Fruit fly (Drosophila melanogaster): Measurements from ENCODE around the gene CRMP.

The CRMP gene

DNA sequence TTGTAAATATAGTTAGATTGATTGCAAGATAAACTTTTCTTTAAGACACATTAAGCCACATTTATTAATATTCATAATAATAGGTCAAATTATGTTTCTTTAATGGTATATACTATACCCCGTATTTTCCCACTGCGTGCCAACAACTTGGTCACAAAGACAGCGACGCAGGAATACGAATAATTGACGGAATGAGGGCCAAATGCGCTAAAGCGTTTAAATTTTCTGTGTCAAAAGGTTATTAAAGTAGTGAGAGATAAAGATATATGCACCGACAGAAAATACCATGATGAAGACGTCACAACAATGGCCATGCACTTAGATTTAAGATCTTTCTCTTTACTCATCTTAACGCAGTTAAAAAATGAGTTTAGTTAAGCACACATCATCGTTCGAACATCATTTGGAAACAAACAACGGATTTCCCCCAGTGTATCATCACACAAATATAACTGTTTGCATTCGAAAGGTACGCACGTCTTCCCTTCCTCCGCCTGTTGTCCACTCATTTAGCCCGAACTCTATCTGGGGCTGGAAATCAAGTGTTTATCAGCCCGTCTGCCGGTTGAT lies 49.6 kb downstream of the CRMP start (continued):
- TF ChIP-seq danr (GFP tag; IDR thresholded peaks at IDR 0.05): no peak; the same call in 1 of the 2 replicates
- no peak for TF ChIP-seq CG7271 (tag; optimal IDR thresholded peaks at IDR 0.05)
- peak; percentile 25 for TF ChIP-seq Deaf1 (tag; optimal IDR thresholded peaks at IDR 0.05)
- TF ChIP-seq Asciz (GFP tag; optimal IDR thresholded peaks at IDR 0.05): peak; percentile 73
- peak; percentile 32 for TF ChIP-seq corto (GFP tag; optimal IDR thresholded peaks at IDR 0.05)
- peak; percentile 59; the same call in 1 of the 3 replicates for TF ChIP-seq CG3726 (GFP tag; IDR thresholded peaks at IDR 0.05)
- peak; percentile 59 for TF ChIP-seq bcd (GFP tag; optimal IDR thresholded peaks at IDR 0.05)
- TF ChIP-seq slp2 (GFP tag; optimal IDR thresholded peaks at IDR 0.05): peak; percentile 48
- TF ChIP-seq wdn (GFP tag; IDR thresholded peaks at IDR 0.05): peak; percentile 30; the same call in 1 of the 2 replicates
- TF ChIP-seq CG2129 (GFP tag; IDR thresholded peaks at IDR 0.05; ENCODE audit: partially characterized antibody): no peak
- peak; percentile 82 for TF ChIP-seq Oli (tag; optimal IDR thresholded peaks at IDR 0.05)
- TF ChIP-seq CG14441 (GFP tag; IDR thresholded peaks at IDR 0.05): peak; percentile 50
- no peak for TF ChIP-seq Lpt (GFP tag; optimal IDR thresholded peaks at IDR 0.05)
- peak; percentile 73 for TF ChIP-seq CG12104 (GFP tag; optimal IDR thresholded peaks at IDR 0.05)
- no peak for TF ChIP-seq mld (GFP tag; IDR thresholded peaks at IDR 0.05; ENCODE audit: partially characterized antibody)
- no peak for TF ChIP-seq CG16813 (GFP tag; IDR thresholded peaks at IDR 0.05; ENCODE audit: partially characterized antibody)
- TF ChIP-seq Atf3 (GFP tag; optimal IDR thresholded peaks at IDR 0.05): peak; percentile 21
- peak; percentile 71 for TF ChIP-seq row (GFP tag; IDR thresholded peaks at IDR 0.05)
- no peak for TF ChIP-seq insv (GFP tag; optimal IDR thresholded peaks at IDR 0.05)
- TF ChIP-seq chn (GFP tag; optimal IDR thresholded peaks at IDR 0.05): peak; percentile 43
- TF ChIP-seq CG6854 (GFP tag; optimal IDR thresholded peaks at IDR 0.05): no peak
- TF ChIP-seq CHES-1-like (GFP tag; optimal IDR thresholded peaks at IDR 0.05): peak; percentile 46
- peak; percentile 18 for TF ChIP-seq mirr (GFP tag; optimal IDR thresholded peaks at IDR 0.05)
- TF ChIP-seq Stat92E (GFP tag; optimal IDR thresholded peaks at IDR 0.05): peak in 1 of 3 experiments; percentile 12
- no peak for TF ChIP-seq nom (GFP tag; optimal IDR thresholded peaks at IDR 0.05)
- TF ChIP-seq CG2678 (tag; optimal IDR thresholded peaks at IDR 0.05): peak; percentile 80
- peak; percentile 64 for TF ChIP-seq gcm2 (GFP tag; optimal IDR thresholded peaks at IDR 0.05)
- peak; percentile 44 for TF ChIP-seq her (GFP tag; optimal IDR thresholded peaks at IDR 0.05)
- no peak for TF ChIP-seq zen2 (GFP tag; IDR thresholded peaks at IDR 0.05; ENCODE audit: partially characterized antibody)
- TF ChIP-seq CG13123 (GFP tag; optimal IDR thresholded peaks at IDR 0.05): peak; percentile 2
- TF ChIP-seq phol (tag; optimal IDR thresholded peaks at IDR 0.05): peak; percentile 71
- no peak for TF ChIP-seq seq (GFP tag; IDR thresholded peaks at IDR 0.05)
- TF ChIP-seq CG12659 (GFP tag; optimal IDR thresholded peaks at IDR 0.05): peak; percentile 62
- no peak for TF ChIP-seq dati (GFP tag; IDR thresholded peaks at IDR 0.05)
- TF ChIP-seq HmgD (GFP tag; optimal IDR thresholded peaks at IDR 0.05): no peak
- TF ChIP-seq CG16863 (GFP tag; optimal IDR thresholded peaks at IDR 0.05): peak; percentile 61
- TF ChIP-seq CG10267 (tag; optimal IDR thresholded peaks at IDR 0.05): peak; percentile 47
- peak; percentile 58 for TF ChIP-seq CG17328 (GFP tag; IDR thresholded peaks at IDR 0.05)
- TF ChIP-seq schlank (tag; optimal IDR thresholded peaks at IDR 0.05): no peak
- no peak for TF ChIP-seq sr (GFP tag; IDR thresholded peaks at IDR 0.05)
- TF ChIP-seq Tbp (GFP tag; optimal IDR thresholded peaks at IDR 0.05): no peak
- TF ChIP-seq Ptx1 (GFP tag; IDR thresholded peaks at IDR 0.05): peak; percentile 71
- TF ChIP-seq CG7556 (GFP tag; optimal IDR thresholded peaks at IDR 0.05): peak; percentile 77
- TF ChIP-seq CG12236 (GFP tag; optimal IDR thresholded peaks at IDR 0.05): peak; percentile 56
- no peak for TF ChIP-seq Scr (GFP tag; IDR thresholded peaks at IDR 0.05; ENCODE audit: partially characterized antibody)
- no peak for TF ChIP-seq hb (GFP tag; IDR thresholded peaks at IDR 0.05; ENCODE audit: partially characterized antibody)
- TF ChIP-seq CG12942 (GFP tag; optimal IDR thresholded peaks at IDR 0.05): peak; percentile 6
- TF ChIP-seq CG9876 (GFP tag; optimal IDR thresholded peaks at IDR 0.05): peak; percentile 44
- TF ChIP-seq H15 (GFP tag; IDR thresholded peaks at IDR 0.05): peak; percentile 24; the same call in 1 of the 3 replicates
- peak; percentile 53 for TF ChIP-seq ap (GFP tag; IDR thresholded peaks at IDR 0.05)
